Fruit fly (Drosophila melanogaster) whole organism, embryonic: Measurements from ENCODE around the gene CG10064.

ENCODE experiments used
- Ada2b ChIP-seq: fragments of 200-800 bp; sonication (Bioruptor generic); IDR thresholded peaks from 2 replicates; pipeline ENCODE4 v1.3.6; 2022; ENCODE audit warnings: missing biosample characterization, missing genetic modification characterization
- Atf6 ChIP-seq: fragments of 200-800 bp; sonication (Bioruptor generic); IDR thresholded peaks from 2 replicates; pipeline ENCODE4 v1.3.6; 2022; ENCODE audit warnings: missing biosample characterization, missing genetic modification characterization
- BEAF-32 ChIP-seq: fragments of 200-800 bp; sonication (Bioruptor generic); optimal IDR thresholded peaks from 3 replicates; lab custom pipeline; 2017; ENCODE audit warnings: missing biosample characterization, missing genetic modification characterization, mild to moderate bottlenecking, moderate library complexity, missing genetic modification reagents
- CG10267 ChIP-seq: fragments of 200-800 bp; sonication (Bioruptor generic); optimal IDR thresholded peaks from 2 replicates; lab custom pipeline; 2018; ENCODE audit warnings: missing biosample characterization, mild to moderate bottlenecking, missing genetic modification characterization, moderate library complexity
- CG13424 ChIP-seq: fragments of 200-800 bp; sonication (Bioruptor generic); optimal IDR thresholded peaks from 2 replicates; lab custom pipeline; 2019; ENCODE audit warnings: missing biosample characterization, mild to moderate bottlenecking, missing genetic modification characterization, moderate library complexity
- CG13894 ChIP-seq: fragments of 200-800 bp; sonication (Bioruptor generic); optimal IDR thresholded peaks from 3 replicates; lab custom pipeline; 2018; ENCODE audit warnings: missing biosample characterization, mild to moderate bottlenecking, missing genetic modification characterization, moderate library complexity
- CG14441 ChIP-seq: fragments of 200-800 bp; sonication (Bioruptor generic); IDR thresholded peaks from 2 replicates; pipeline ENCODE4 v1.3.6; 2022; ENCODE audit warnings: missing biosample characterization, missing genetic modification characterization
- CG1529 ChIP-seq: fragments of 200-800 bp; sonication (Bioruptor generic); optimal IDR thresholded peaks from 3 replicates; lab custom pipeline; 2018; ENCODE audit warnings: missing biosample characterization, missing genetic modification characterization
- CG16863 ChIP-seq: fragments of 200-800 bp; sonication (Bioruptor generic); optimal IDR thresholded peaks from 3 replicates; lab custom pipeline; 2016; ENCODE audit warnings: missing biosample characterization, missing genetic modification characterization
- CG17385 ChIP-seq: fragments of 200-800 bp; sonication (Bioruptor generic); optimal IDR thresholded peaks from 3 replicates; lab custom pipeline; 2018; ENCODE audit warnings: missing biosample characterization, mild to moderate bottlenecking, missing genetic modification characterization
- CG2116 ChIP-seq: fragments of 200-800 bp; sonication (Bioruptor generic); optimal IDR thresholded peaks from 3 replicates; lab custom pipeline; 2018; ENCODE audit warnings: missing biosample characterization, mild to moderate bottlenecking, missing genetic modification characterization
- CG2120 ChIP-seq: fragments of 200-800 bp; sonication (Bioruptor generic); optimal IDR thresholded peaks from 3 replicates; lab custom pipeline; 2016; ENCODE audit warnings: missing biosample characterization, missing genetic modification characterization
- CG2678 ChIP-seq: fragments of 200-800 bp; sonication (Bioruptor generic); optimal IDR thresholded peaks from 3 replicates; lab custom pipeline; 2019; ENCODE audit warnings: missing biosample characterization, mild to moderate bottlenecking, missing genetic modification characterization, moderate library complexity
- CG33213 ChIP-seq: fragments of 200-800 bp; sonication (Bioruptor generic); optimal IDR thresholded peaks from 3 replicates; lab custom pipeline; 2016; ENCODE audit warnings: missing biosample characterization, missing genetic modification characterization
- CG34422 ChIP-seq: fragments of 200-800 bp; sonication (Bioruptor generic); IDR thresholded peaks from 3 replicates; pipeline ENCODE4 v1.3.6; 2022; ENCODE audit warnings: missing biosample characterization, missing genetic modification characterization
- CG3726 ChIP-seq: fragments of 200-800 bp; sonication (Bioruptor generic); IDR thresholded peaks from 3 replicates; pipeline ENCODE4, ENCODE4 v1.3.6; 2022; ENCODE audit warnings: missing biosample characterization, missing genetic modification characterization
- CG4424 ChIP-seq: fragments of 200-800 bp; sonication (Bioruptor generic); optimal IDR thresholded peaks from 3 replicates; lab custom pipeline; 2016; ENCODE audit warnings: missing biosample characterization, missing genetic modification characterization
- CG5180 ChIP-seq: fragments of 200-800 bp; sonication (Bioruptor generic); optimal IDR thresholded peaks from 3 replicates; lab custom pipeline; 2017; ENCODE audit warnings: missing biosample characterization, missing genetic modification characterization, mild to moderate bottlenecking, moderate library complexity, missing genetic modification reagents
- CG8944 ChIP-seq: fragments of 200-800 bp; sonication (Bioruptor generic); optimal IDR thresholded peaks from 3 replicates; lab custom pipeline; 2016; ENCODE audit warnings: missing biosample characterization, missing genetic modification characterization
- CG9817 ChIP-seq: fragments of 200-800 bp; sonication (Bioruptor generic); optimal IDR thresholded peaks from 2 replicates; lab custom pipeline; 2018; ENCODE audit warnings: missing biosample characterization, mild to moderate bottlenecking, missing genetic modification characterization, moderate library complexity
- Camta ChIP-seq: fragments of 200-800 bp; sonication (Bioruptor generic); optimal IDR thresholded peaks from 2 replicates; lab custom pipeline; 2016; ENCODE audit warnings: missing biosample characterization, missing genetic modification characterization
- CoRest ChIP-seq: fragments of 200-800 bp; sonication (Bioruptor generic); optimal IDR thresholded peaks from 3 replicates; lab custom pipeline; 2018; ENCODE audit warnings: missing biosample characterization, mild to moderate bottlenecking, missing genetic modification characterization, moderate library complexity
- Dip2 ChIP-seq: fragments of 200-800 bp; sonication (Bioruptor generic); IDR thresholded peaks from 2 replicates; pipeline ENCODE4 v1.3.6; 2022; ENCODE audit warnings: missing biosample characterization, missing genetic modification characterization
- Elba2 ChIP-seq: fragments of 200-800 bp; sonication (Bioruptor generic); optimal IDR thresholded peaks from 3 replicates; lab custom pipeline; 2016; ENCODE audit warnings: missing biosample characterization, missing genetic modification characterization
- Ets65A ChIP-seq: fragments of 200-800 bp; sonication (Bioruptor generic); peaks from one replicate; lab custom pipeline; 2016; ENCODE audit warnings: missing biosample characterization, missing genetic modification characterization
- HLH4C ChIP-seq: fragments of 200-800 bp; sonication (Bioruptor generic); IDR thresholded peaks from 3 replicates; pipeline ENCODE4 v1.3.6; 2022; ENCODE audit warnings: missing biosample characterization, missing genetic modification characterization; ENCODE audit not compliant: partially characterized antibody
- Jarid2 ChIP-seq: fragments of 200-800 bp; sonication (Bioruptor generic); optimal IDR thresholded peaks from 3 replicates; lab custom pipeline; 2017; ENCODE audit warnings: mild to moderate bottlenecking, missing biosample characterization, missing genetic modification reagents, missing genetic modification characterization
- Lim3 ChIP-seq: fragments of 200-800 bp; sonication (Bioruptor generic); IDR thresholded peaks from 2 replicates; pipeline ENCODE4 v1.3.6; 2022; ENCODE audit warnings: missing biosample characterization, missing genetic modification characterization
- MTF-1 ChIP-seq: fragments of 200-800 bp; sonication (Bioruptor generic); optimal IDR thresholded peaks from 2 replicates; lab custom pipeline; 2018; ENCODE audit warnings: missing biosample characterization, mild to moderate bottlenecking, missing genetic modification characterization, borderline replicate concordance
- Nf-YC ChIP-seq: fragments of 200-800 bp; optimal IDR thresholded peaks from 3 replicates; lab custom pipeline; 2019; ENCODE audit warnings: missing biosample characterization, mild to moderate bottlenecking, missing genetic modification characterization, moderate library complexity
- Oli ChIP-seq: fragments of 200-800 bp; sonication (Bioruptor generic); optimal IDR thresholded peaks from 2 replicates; lab custom pipeline; 2018; ENCODE audit warnings: missing biosample characterization, mild to moderate bottlenecking, missing genetic modification characterization, moderate library complexity
- Vsx1 ChIP-seq: fragments of 200-800 bp; sonication (Bioruptor generic); optimal IDR thresholded peaks from 2 replicates; lab custom pipeline; 2017; ENCODE audit warnings: missing biosample characterization, mild to moderate bottlenecking, missing genetic modification characterization, missing genetic modification reagents
- Xrp1 ChIP-seq: fragments of 200-800 bp; sonication (Bioruptor generic); IDR thresholded peaks from 2 replicates; pipeline ENCODE4 v1.3.6; 2022; ENCODE audit warnings: missing biosample characterization, missing genetic modification characterization
- YL-1 ChIP-seq: fragments of 200-800 bp; sonication (Bioruptor generic); optimal IDR thresholded peaks from 3 replicates; lab custom pipeline; 2017; ENCODE audit warnings: missing biosample characterization, mild to moderate bottlenecking, missing genetic modification characterization
- crol ChIP-seq: fragments of 200-800 bp; sonication (Bioruptor generic); IDR thresholded peaks from 2 replicates; pipeline ENCODE4 v1.3.6; 2022; ENCODE audit warnings: missing biosample characterization, missing genetic modification characterization
- dan ChIP-seq: fragments of 200-800 bp; sonication (Bioruptor generic); IDR thresholded peaks from 2 replicates; pipeline ENCODE4 v1.3.6; 2022; ENCODE audit warnings: missing biosample characterization, missing genetic modification characterization
- dimm ChIP-seq: fragments of 200-800 bp; sonication (Bioruptor generic); IDR thresholded peaks from 2 replicates; pipeline ENCODE4 v1.3.6; 2022; ENCODE audit warnings: missing biosample characterization, missing genetic modification characterization
- esg ChIP-seq: fragments of 200-800 bp; sonication (Bioruptor generic); conservative IDR thresholded peaks from 2 replicates; pipeline ENCODE4 v1.3.6; 2022; ENCODE audit warnings: missing biosample characterization, missing genetic modification characterization
- gem ChIP-seq: fragments of 200-800 bp; sonication (Bioruptor generic); optimal IDR thresholded peaks from 2 replicates; lab custom pipeline; 2019; ENCODE audit warnings: missing biosample characterization, mild to moderate bottlenecking, missing genetic modification characterization, moderate library complexity
- hth ChIP-seq: fragments of >200 bp; optimal IDR thresholded peaks from 2 replicates; lab custom pipeline; 2017; ENCODE audit warnings: inconsistent platforms
- klu ChIP-seq: fragments of 200-800 bp; sonication (Bioruptor generic); IDR thresholded peaks from 2 replicates; pipeline ENCODE4 v1.3.6; 2022; ENCODE audit warnings: missing biosample characterization, missing genetic modification characterization
- kni ChIP-seq: fragments of 200-800 bp; sonication (Bioruptor generic); optimal IDR thresholded peaks from 3 replicates; lab custom pipeline; 2017; ENCODE audit warnings: mild to moderate bottlenecking, missing biosample characterization, missing genetic modification reagents, missing genetic modification characterization
- nmo ChIP-seq: fragments of 200-800 bp; sonication (Bioruptor generic); optimal IDR thresholded peaks from 2 replicates; lab custom pipeline; 2018; ENCODE audit warnings: missing biosample characterization, mild to moderate bottlenecking, missing genetic modification characterization, moderate library complexity
- pros ChIP-seq: fragments of 200-800 bp; sonication (Bioruptor generic); optimal IDR thresholded peaks from 3 replicates; lab custom pipeline; 2019; ENCODE audit warnings: missing biosample characterization, mild to moderate bottlenecking, missing genetic modification characterization, moderate library complexity
- ssp ChIP-seq: fragments of 200-800 bp; sonication (Bioruptor generic); IDR thresholded peaks from 2 replicates; pipeline ENCODE4 v1.3.6; 2022; ENCODE audit warnings: missing biosample characterization, missing genetic modification characterization
- tin ChIP-seq: fragments of 200-800 bp; sonication (Bioruptor generic); optimal IDR thresholded peaks from 3 replicates; lab custom pipeline; 2016; ENCODE audit warnings: missing biosample characterization, missing genetic modification characterization
- zen2 ChIP-seq: fragments of 200-800 bp; sonication (Bioruptor generic); IDR thresholded peaks from 3 replicates; pipeline ENCODE4 v1.3.6; 2022; ENCODE audit warnings: missing biosample characterization, missing genetic modification characterization; ENCODE audit not compliant: partially characterized antibody

The CG10064 gene

dm6 chr3L:6968961-6969814, 1.5 kb upstream of the CG10064 start, which contains the start of the genes Mis12 and CG9953 (continued):
- TF ChIP-seq CG9817 (tag; lab: Kevin White, UChicago) (peak; percentile 5), esg (0 out of 2 replicates have a peak, but pooled peaks have one; percentile 20), CG1529 (GFP tag; lab: Kevin White, UChicago) (no peak), kni (no peak), tin (GFP tag; lab: Kevin White, UChicago) (peak; percentile 24), CG3726 (GFP tag; lab: Robert Waterston, UW) (no peak), hth (no peak), Ada2b (peak; percentile 17; the same call in 1 of the 2 replicates), BEAF-32 (GFP tag; lab: Kevin White, UChicago) (peak; percentile 19), CG34422 (0 out of 3 replicates have a peak, but pooled peaks have one; percentile 30), Ets65A (no peak), CG4424 (GFP tag; lab: Kevin White, UChicago) (peak; percentile 35), Xrp1 (GFP tag; lab: Robert Waterston, UW) (peak; percentile 25; the same call in 1 of the 2 replicates), pros (GFP tag; lab: Kevin White, UChicago) (no peak), ssp (GFP tag; lab: Robert Waterston, UW) (peak; percentile 54), Vsx1 (GFP tag; lab: Kevin White, UChicago) (no peak), gem (tag; lab: Kevin White, UChicago) (peak; percentile 59), CG17385 (GFP tag; lab: Kevin White, UChicago) (peak; percentile 42), Lim3 (GFP tag; lab: Robert Waterston, UW) (no peak), CG16863 (no peak), Jarid2 (GFP tag; lab: Kevin White, UChicago) (no peak), dimm (GFP tag; lab: Robert Waterston, UW) (no peak), crol (no peak)

dm6 chr3L:6964488-6965152, 3.1 kb downstream of the CG10064 start, which contains the start of gene sgl:
sgl (minus strand) TSS chr3L:6964758.
- TF ChIP-seq CG33213 (GFP tag; lab: Kevin White, UChicago): peak; percentile 83
- TF ChIP-seq Nf-YC (tag; lab: Kevin White, UChicago): peak; percentile 100
- peak; percentile 51 for TF ChIP-seq CG2120 (GFP tag; lab: Kevin White, UChicago)
- peak; percentile 73 for TF ChIP-seq CG13894 (tag; lab: Kevin White, UChicago)
- no peak for TF ChIP-seq CG8944 (GFP tag; lab: Kevin White, UChicago)
- peak; percentile 70 for TF ChIP-seq CG10267 (tag; lab: Kevin White, UChicago)
- TF ChIP-seq CG5180 (GFP tag; lab: Kevin White, UChicago): peak; percentile 100
- TF ChIP-seq nmo (GFP tag; lab: Kevin White, UChicago): peak; percentile 23
- TF ChIP-seq YL-1 (GFP tag; lab: Kevin White, UChicago): peak; percentile 43
- TF ChIP-seq CG13424 (tag; lab: Kevin White, UChicago): no peak
- no peak for TF ChIP-seq dan (GFP tag; lab: Robert Waterston, UW)
- peak; percentile 14; the same call in 1 of the 2 replicates for TF ChIP-seq Xrp1 (GFP tag; lab: Robert Waterston, UW)
- TF ChIP-seq MTF-1 (GFP tag; lab: Kevin White, UChicago): peak; percentile 56
- peak; percentile 52 for TF ChIP-seq Elba2
- no peak for TF ChIP-seq zen2 (GFP tag; lab: Robert Waterston, UW)
- 0 out of 2 replicates have a peak, but pooled peaks have one; percentile 18 for TF ChIP-seq CG14441 (GFP tag; lab: Robert Waterston, UW)
- TF ChIP-seq Dip2: no peak
- TF ChIP-seq CG2678 (tag; lab: Kevin White, UChicago): peak; percentile 51
- TF ChIP-seq CG2116 (GFP tag; lab: Kevin White, UChicago): peak; percentile 47
- TF ChIP-seq Atf6 (GFP tag; lab: Robert Waterston, UW): peak; percentile 42; the same call in 1 of the 2 replicates
- TF ChIP-seq Oli (tag; lab: Kevin White, UChicago): peak; percentile 15
- peak; percentile 56 for TF ChIP-seq Camta
- TF ChIP-seq CoRest (tag; lab: Kevin White, UChicago): peak; percentile 29
- TF ChIP-seq HLH4C (GFP tag; lab: Robert Waterston, UW): peak; percentile 49; the same call in 1 of the 3 replicates
- no peak for TF ChIP-seq klu (GFP tag; lab: Robert Waterston, UW)
